Fruit fly (Drosophila melanogaster) whole organism, embryonic: Measurements from ENCODE around the gene scramb2.

Experiments
- Ada2b ChIP-seq: fragments of 200-800 bp; sonication (Bioruptor generic); IDR thresholded peaks from 2 replicates; pipeline ENCODE4 v1.3.6; 2022; ENCODE audit warnings: missing biosample characterization, missing genetic modification characterization
- BEAF-32 ChIP-seq: fragments of 200-800 bp; sonication (Bioruptor generic); optimal IDR thresholded peaks from 3 replicates; lab custom pipeline; 2017; ENCODE audit warnings: missing biosample characterization, missing genetic modification characterization, mild to moderate bottlenecking, moderate library complexity, missing genetic modification reagents
- CG10267 ChIP-seq: fragments of 200-800 bp; sonication (Bioruptor generic); optimal IDR thresholded peaks from 2 replicates; lab custom pipeline; 2018; ENCODE audit warnings: missing biosample characterization, mild to moderate bottlenecking, missing genetic modification characterization, moderate library complexity
- CG10274 ChIP-seq: fragments of 200-800 bp; sonication (Bioruptor generic); optimal IDR thresholded peaks from 3 replicates; lab custom pipeline; 2017; ENCODE audit warnings: missing biosample characterization, mild to moderate bottlenecking, missing genetic modification characterization
- CG10366 ChIP-seq: fragments of 200-800 bp; sonication (Bioruptor generic); IDR thresholded peaks from 2 replicates; pipeline ENCODE4 v1.3.6; 2022; ENCODE audit warnings: missing biosample characterization, missing genetic modification characterization
- CG10543 ChIP-seq: fragments of 200-800 bp; sonication (Bioruptor generic); optimal IDR thresholded peaks from 3 replicates; lab custom pipeline; 2017; ENCODE audit warnings: missing biosample characterization, mild to moderate bottlenecking, missing genetic modification characterization, moderate library complexity
- CG11504 ChIP-seq: fragments of 200-800 bp; sonication (Bioruptor generic); optimal IDR thresholded peaks from 3 replicates; lab custom pipeline; 2019; ENCODE audit warnings: missing biosample characterization, mild to moderate bottlenecking, missing genetic modification characterization, moderate library complexity
- CG11695 ChIP-seq: fragments of 200-800 bp; sonication (Bioruptor generic); IDR thresholded peaks from 3 replicates; pipeline ENCODE4 v1.3.6; 2022; ENCODE audit warnings: missing biosample characterization, missing genetic modification characterization
- CG15073 ChIP-seq: fragments of 200-800 bp; sonication (Bioruptor generic); optimal IDR thresholded peaks from 2 replicates; lab custom pipeline; 2016; ENCODE audit warnings: missing biosample characterization, missing genetic modification characterization
- CG1529 ChIP-seq: fragments of 200-800 bp; sonication (Bioruptor generic); optimal IDR thresholded peaks from 3 replicates; lab custom pipeline; 2018; ENCODE audit warnings: missing biosample characterization, missing genetic modification characterization
- CG17385 ChIP-seq: fragments of 200-800 bp; sonication (Bioruptor generic); optimal IDR thresholded peaks from 3 replicates; lab custom pipeline; 2018; ENCODE audit warnings: missing biosample characterization, mild to moderate bottlenecking, missing genetic modification characterization
- CG18011 ChIP-seq: fragments of 200-800 bp; sonication (Bioruptor generic); optimal IDR thresholded peaks from 2 replicates; lab custom pipeline; 2017; ENCODE audit warnings: missing biosample characterization, missing genetic modification characterization, mild to moderate bottlenecking, moderate library complexity, missing genotype
- CG1832 ChIP-seq: fragments of 200-800 bp; sonication (Bioruptor generic); optimal IDR thresholded peaks from 2 replicates; lab custom pipeline; 2017; ENCODE audit warnings: missing biosample characterization, mild to moderate bottlenecking, missing genetic modification characterization, inconsistent platforms
- CG34422 ChIP-seq: fragments of 200-800 bp; sonication (Bioruptor generic); IDR thresholded peaks from 3 replicates; pipeline ENCODE4 v1.3.6; 2022; ENCODE audit warnings: missing biosample characterization, missing genetic modification characterization
- CG4360 ChIP-seq: fragments of 200-800 bp; sonication (Bioruptor generic); IDR thresholded peaks from 2 replicates; pipeline ENCODE4 v1.3.6; 2022; ENCODE audit warnings: missing biosample characterization, missing genetic modification characterization
- CG4730 ChIP-seq: fragments of 200-800 bp; sonication (Bioruptor generic); IDR thresholded peaks from 2 replicates; pipeline ENCODE4 v1.3.6; 2022; ENCODE audit warnings: missing biosample characterization, missing genetic modification characterization
- CG6654 ChIP-seq: fragments of 200-800 bp; sonication (Bioruptor generic); optimal IDR thresholded peaks from 2 replicates; lab custom pipeline; 2017; ENCODE audit warnings: missing biosample characterization, mild to moderate bottlenecking, missing genetic modification characterization
- CG6683 ChIP-seq: fragments of 200-800 bp; sonication (Bioruptor generic); optimal IDR thresholded peaks from 2 replicates; lab custom pipeline; 2017; ENCODE audit warnings: missing biosample characterization, mild to moderate bottlenecking, missing genetic modification characterization, missing genetic modification reagents
- CG7556 ChIP-seq: fragments of 200-800 bp; sonication (Bioruptor generic); optimal IDR thresholded peaks from 2 replicates; lab custom pipeline; 2017; ENCODE audit warnings: missing biosample characterization, mild to moderate bottlenecking, missing genetic modification characterization
- CG8924 ChIP-seq: fragments of 200-800 bp; optimal IDR thresholded peaks from 3 replicates; lab custom pipeline; 2019; ENCODE audit warnings: missing biosample characterization, mild to moderate bottlenecking, missing genetic modification characterization, moderate library complexity
- CG9437 ChIP-seq: fragments of 200-800 bp; sonication (Bioruptor generic); optimal IDR thresholded peaks from 2 replicates; lab custom pipeline; 2018; ENCODE audit warnings: missing biosample characterization, mild to moderate bottlenecking, missing genetic modification characterization
- CrebB ChIP-seq: fragments of 200-800 bp; sonication (Bioruptor generic); optimal IDR thresholded peaks from 3 replicates; lab custom pipeline; 2018; ENCODE audit warnings: missing biosample characterization, mild to moderate bottlenecking, missing genetic modification characterization
- HmgZ ChIP-seq: fragments of 200-800 bp; sonication (Bioruptor generic); optimal IDR thresholded peaks from 2 replicates; lab custom pipeline; 2018; ENCODE audit warnings: missing biosample characterization, mild to moderate bottlenecking, missing genetic modification characterization
- Hmr ChIP-seq: fragments of 200-800 bp; sonication (Bioruptor generic); optimal IDR thresholded peaks from 3 replicates; lab custom pipeline; 2017; ENCODE audit warnings: mild to moderate bottlenecking, missing biosample characterization, missing genetic modification reagents, missing genetic modification characterization
- Nf-YC ChIP-seq: fragments of 200-800 bp; optimal IDR thresholded peaks from 3 replicates; lab custom pipeline; 2019; ENCODE audit warnings: missing biosample characterization, mild to moderate bottlenecking, missing genetic modification characterization, moderate library complexity
- Optix ChIP-seq: fragments of 200-800 bp; sonication (Bioruptor generic); IDR thresholded peaks from 3 replicates; pipeline ENCODE4 v1.3.6; 2022; ENCODE audit warnings: missing biosample characterization, missing genetic modification characterization
- Ptx1 ChIP-seq: fragments of 200-800 bp; sonication (Bioruptor generic); IDR thresholded peaks from 2 replicates; pipeline ENCODE4 v1.3.6; 2022; ENCODE audit warnings: missing biosample characterization, missing genetic modification characterization
- Ravus ChIP-seq: fragments of 200-800 bp; sonication (Bioruptor generic); IDR thresholded peaks from 2 replicates; pipeline ENCODE4 v1.3.6; 2022; ENCODE audit warnings: missing biosample characterization, missing genetic modification characterization
- Rfx ChIP-seq: fragments of 200-800 bp; sonication (Bioruptor generic); IDR thresholded peaks from 2 replicates; pipeline ENCODE4 v1.3.6; 2022; ENCODE audit warnings: missing biosample characterization, missing genetic modification characterization
- Rx ChIP-seq: fragments of 200-800 bp; sonication (Bioruptor generic); IDR thresholded peaks from 2 replicates; pipeline ENCODE4 v1.3.6; 2022; ENCODE audit warnings: missing biosample characterization, missing genetic modification characterization
- Six4 ChIP-seq: fragments of 200-800 bp; sonication (Bioruptor generic); optimal IDR thresholded peaks from 2 replicates; lab custom pipeline; 2016; ENCODE audit warnings: missing biosample characterization, missing genetic modification characterization
- Sox102F ChIP-seq: fragments of 200-800 bp; sonication (Bioruptor generic); optimal IDR thresholded peaks from 2 replicates; lab custom pipeline; 2018; ENCODE audit warnings: missing biosample characterization, mild to moderate bottlenecking, missing genetic modification characterization, moderate library complexity
- Xrp1 ChIP-seq: fragments of 200-800 bp; sonication (Bioruptor generic); IDR thresholded peaks from 2 replicates; pipeline ENCODE4 v1.3.6; 2022; ENCODE audit warnings: missing biosample characterization, missing genetic modification characterization
- br ChIP-seq: fragments of >200 bp; optimal IDR thresholded peaks from 2 replicates; lab custom pipeline; 2017
- cad ChIP-seq: fragments of >200 bp; optimal IDR thresholded peaks from 2 replicates; lab custom pipeline; 2017; ENCODE audit warnings: missing biosample characterization, missing genetic modification characterization
- cg ChIP-seq: fragments of 200-800 bp; sonication (Bioruptor generic); optimal IDR thresholded peaks from 3 replicates; lab custom pipeline; 2019; ENCODE audit warnings: missing biosample characterization, mild to moderate bottlenecking, missing genetic modification characterization, moderate library complexity
- chn ChIP-seq: fragments of 200-800 bp; sonication (Bioruptor generic); optimal IDR thresholded peaks from 2 replicates; lab custom pipeline; 2016; ENCODE audit warnings: missing biosample characterization, missing genetic modification characterization
- dati ChIP-seq: fragments of 200-800 bp; sonication (Bioruptor generic); IDR thresholded peaks from 2 replicates; pipeline ENCODE4 v1.3.6; 2022; ENCODE audit warnings: missing biosample characterization, missing genetic modification characterization
- gcm2 ChIP-seq: fragments of 200-800 bp; sonication (Bioruptor generic); optimal IDR thresholded peaks from 2 replicates; lab custom pipeline; 2016; ENCODE audit warnings: missing biosample characterization, missing genetic modification characterization
- grau ChIP-seq: fragments of 200-800 bp; optimal IDR thresholded peaks from 3 replicates; lab custom pipeline; 2019; ENCODE audit warnings: missing biosample characterization, mild to moderate bottlenecking, missing genetic modification characterization, moderate library complexity
- grn ChIP-seq: fragments of 200-800 bp; sonication (Bioruptor generic); optimal IDR thresholded peaks from 3 replicates; lab custom pipeline; 2017; ENCODE audit warnings: missing biosample characterization, missing genetic modification characterization
- lab ChIP-seq: fragments of 200-800 bp; sonication (Bioruptor generic); optimal IDR thresholded peaks from 3 replicates; lab custom pipeline; 2017; ENCODE audit warnings: missing biosample characterization, missing genetic modification characterization, mild to moderate bottlenecking, moderate library complexity, missing genetic modification reagents
- pum ChIP-seq: fragments of 200-800 bp; sonication (Bioruptor generic); optimal IDR thresholded peaks from 2 replicates; lab custom pipeline; 2016; ENCODE audit warnings: missing biosample characterization, missing genetic modification characterization
- stwl ChIP-seq: fragments of 200-800 bp; sonication (Bioruptor generic); optimal IDR thresholded peaks from 3 replicates; lab custom pipeline; 2018; ENCODE audit warnings: missing biosample characterization, mild to moderate bottlenecking, missing genetic modification characterization, moderate library complexity
- tio ChIP-seq: fragments of 200-800 bp; sonication (Bioruptor generic); optimal IDR thresholded peaks from 2 replicates; lab custom pipeline; 2017; ENCODE audit warnings: missing biosample characterization, missing genetic modification characterization, inconsistent platforms
- tna ChIP-seq: fragments of 200-800 bp; sonication (Bioruptor generic); IDR thresholded peaks from 2 replicates; pipeline ENCODE4 v1.3.6; 2022; ENCODE audit warnings: missing biosample characterization, missing genetic modification characterization; ENCODE audit not compliant: partially characterized antibody
- trem ChIP-seq: fragments of 200-800 bp; optimal IDR thresholded peaks from 3 replicates; lab custom pipeline; 2019; ENCODE audit warnings: missing biosample characterization, mild to moderate bottlenecking, missing genetic modification characterization, moderate library complexity
- ttk ChIP-seq: fragments of 200-800 bp; sonication (Bioruptor generic); IDR thresholded peaks from 2 replicates; pipeline ENCODE4 v2.1.2; 2022; ENCODE audit warnings: missing biosample characterization, missing genetic modification characterization
- wek ChIP-seq: fragments of 200-800 bp; sonication (Bioruptor generic); optimal IDR thresholded peaks from 3 replicates; lab custom pipeline; 2018; ENCODE audit warnings: missing biosample characterization, mild to moderate bottlenecking, missing genetic modification characterization, moderate library complexity

The scramb2 gene

DNA sequence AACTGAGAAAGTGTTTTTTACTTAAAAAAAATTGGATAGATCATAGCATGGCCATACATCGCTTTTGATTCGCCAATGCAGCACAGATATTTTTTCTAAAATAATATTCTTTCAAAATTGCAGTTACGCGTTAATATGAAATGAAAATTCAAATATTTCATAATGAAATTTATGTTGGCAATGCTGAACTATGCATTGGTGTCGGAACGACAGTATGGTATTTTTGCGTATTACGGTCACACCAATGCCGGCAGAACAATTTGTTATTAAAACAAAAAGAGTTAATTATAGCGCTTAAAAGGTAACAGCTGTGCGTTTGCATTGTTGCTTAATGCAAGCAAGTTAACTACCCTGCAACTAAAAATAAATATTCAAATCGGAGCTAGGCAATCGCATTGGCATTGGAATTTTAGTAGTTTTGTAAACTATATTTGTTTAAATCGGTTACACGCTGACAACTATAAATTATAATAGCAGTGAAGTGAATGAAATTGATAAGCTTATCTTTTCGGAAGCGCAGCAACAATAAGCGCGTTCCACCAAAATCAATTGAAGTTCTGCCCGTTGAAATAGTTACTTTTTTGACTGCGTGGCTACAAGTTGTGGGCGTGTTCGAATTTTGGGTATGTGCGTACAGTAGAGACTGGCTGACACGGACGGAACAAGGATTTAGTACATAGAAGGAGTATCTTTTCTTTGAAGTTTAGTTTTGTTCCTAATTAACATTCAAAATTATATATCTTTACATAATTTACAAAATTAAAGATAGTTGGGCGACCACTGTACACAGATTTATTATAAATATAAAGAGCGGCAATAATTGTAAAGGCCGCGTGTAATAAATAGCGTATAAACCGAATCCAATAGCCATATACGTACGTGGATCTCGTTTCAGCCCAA lies 4.2 kb downstream of the scramb2 start, which contains the start of gene Prx4 (continued):
- TF ChIP-seq Optix (peak; percentile 59; the same call in 2 of the 3 replicates), dati (GFP tag; lab: Robert Waterston, UW) (peak; percentile 24; the same call in 1 of the 2 replicates), stwl (tag; lab: Kevin White, UChicago) (peak; percentile 74), CG6683 (GFP tag; lab: Kevin White, UChicago) (peak; percentile 48), cad (no peak), BEAF-32 (GFP tag; lab: Kevin White, UChicago) (peak; percentile 9), Ptx1 (GFP tag; lab: Robert Waterston, UW) (peak; percentile 74), br (no peak), CG11504 (tag; lab: Kevin White, UChicago) (peak; percentile 76), CG1832 (no peak), wek (peak; percentile 6), grau (tag; lab: Kevin White, UChicago) (peak; percentile 96), ttk (GFP tag; lab: Robert Waterston, UW) (peak; percentile 71), gcm2 (no peak), lab (GFP tag; lab: Kevin White, UChicago) (peak; percentile 86), Rx (GFP tag; lab: Robert Waterston, UW) (no peak), tio (GFP tag; lab: Kevin White, UChicago) (peak; percentile 39), CG11695 (GFP tag; lab: Robert Waterston, UW) (peak; percentile 68), CG18011 (GFP tag; lab: Kevin White, UChicago) (peak; percentile 15), Sox102F (peak; percentile 74), CG10366 (GFP tag; lab: Robert Waterston, UW) (peak; percentile 81), grn (GFP tag; lab: Kevin White, UChicago) (no peak), Rfx (peak; percentile 77), HmgZ (peak; percentile 16), CG15073 (no peak), CG10274 (no peak), cg (GFP tag; lab: Kevin White, UChicago) (no peak), CrebB (tag; lab: Kevin White, UChicago) (peak; percentile 23), Nf-YC (tag; lab: Kevin White, UChicago) (no peak), trem (peak; percentile 23), CG7556 (GFP tag; lab: Kevin White, UChicago) (peak; percentile 67), CG34422 (peak; percentile 74), CG9437 (GFP tag; lab: Kevin White, UChicago) (peak; percentile 31), CG8924 (tag; lab: Kevin White, UChicago) (peak; percentile 91), chn (peak; percentile 11), pum (GFP tag; lab: Kevin White, UChicago) (peak; percentile 54), CG4730 (GFP tag; lab: Robert Waterston, UW) (peak; percentile 54; the same call in 1 of the 2 replicates), tna (GFP tag; lab: Robert Waterston, UW) (no peak), CG10267 (tag; lab: Kevin White, UChicago) (peak; percentile 54), CG10543 (GFP tag; lab: Kevin White, UChicago) (no peak), Ada2b (GFP tag; lab: Robert Waterston, UW) (peak; percentile 76), Xrp1 (GFP tag; lab: Robert Waterston, UW) (peak; percentile 85), CG1529 (peak; percentile 32), CG17385 (GFP tag; lab: Kevin White, UChicago) (peak; percentile 68), Six4 (GFP tag; lab: Kevin White, UChicago) (peak; percentile 66), Ravus (peak; percentile 19), Hmr (GFP tag; lab: Kevin White, UChicago) (peak; percentile 84), CG4360 (GFP tag; lab: Robert Waterston, UW) (0 out of 2 replicates have a peak, but pooled peaks have one; percentile 49), CG6654 (GFP tag; lab: Kevin White, UChicago) (no peak)
